Fruit fly (Drosophila melanogaster) whole organism, pupa: ENCODE measurements around the gene msl-1.

Experiments
- CG10348 ChIP-seq: fragments of 200-800 bp; sonication (Bioruptor generic); IDR thresholded peaks from 2 replicates; pipeline ENCODE4 v1.3.6; 2022; ENCODE audit warnings: missing biosample characterization, missing genetic modification characterization
- CG12605 ChIP-seq: fragments of 200-800 bp; sonication (Bioruptor generic); IDR thresholded peaks from 2 replicates; pipeline ENCODE4 v1.3.6; 2022; ENCODE audit warnings: missing biosample characterization, missing genetic modification characterization
- CG13204 ChIP-seq: fragments of 200-800 bp; sonication (Bioruptor generic); optimal IDR thresholded peaks from 2 replicates; lab custom pipeline; 2018; ENCODE audit warnings: missing biosample characterization, mild to moderate bottlenecking, missing genetic modification characterization, moderate library complexity
- CG14655 ChIP-seq: fragments of 200-800 bp; sonication (Bioruptor generic); optimal IDR thresholded peaks from 3 replicates; lab custom pipeline; 2017; ENCODE audit warnings: mild to moderate bottlenecking, missing biosample characterization, missing genetic modification reagents, missing genetic modification characterization
- CG15710 ChIP-seq: fragments of 200-800 bp; sonication (Bioruptor generic); optimal IDR thresholded peaks from 2 replicates; lab custom pipeline; 2018; ENCODE audit warnings: missing biosample characterization, mild to moderate bottlenecking, missing genetic modification characterization, moderate library complexity
- CG17806 ChIP-seq: fragments of 200-800 bp; sonication (Bioruptor generic); optimal IDR thresholded peaks from 2 replicates; lab custom pipeline; 2018; ENCODE audit warnings: missing biosample characterization, mild to moderate bottlenecking, missing genetic modification characterization, moderate library complexity
- CG32121 ChIP-seq: fragments of 200-800 bp; sonication (Bioruptor generic); IDR thresholded peaks from 2 replicates; pipeline ENCODE4 v1.3.6; 2022; ENCODE audit warnings: missing biosample characterization, missing genetic modification characterization
- CG34367 ChIP-seq: fragments of 200-800 bp; sonication (Bioruptor generic); optimal IDR thresholded peaks from 2 replicates; lab custom pipeline; 2018; ENCODE audit warnings: missing biosample characterization, mild to moderate bottlenecking, missing genetic modification characterization
- CG4496 ChIP-seq: fragments of 200-800 bp; sonication (Bioruptor generic); IDR thresholded peaks from 3 replicates; pipeline ENCODE4 v1.3.6; 2022; ENCODE audit warnings: missing biosample characterization, missing genetic modification characterization
- CG8159 ChIP-seq: fragments of 200-800 bp; sonication (Bioruptor generic); optimal IDR thresholded peaks from 3 replicates; lab custom pipeline; 2018; ENCODE audit warnings: missing biosample characterization, mild to moderate bottlenecking, missing genetic modification characterization, moderate library complexity
- CG8301 ChIP-seq: fragments of 200-800 bp; sonication (Bioruptor generic); optimal IDR thresholded peaks from 2 replicates; lab custom pipeline; 2018; ENCODE audit warnings: missing biosample characterization, mild to moderate bottlenecking, missing genetic modification characterization
- CG9948 ChIP-seq: fragments of 200-800 bp; sonication (Bioruptor generic); optimal IDR thresholded peaks from 2 replicates; lab custom pipeline; 2018; ENCODE audit warnings: missing biosample characterization, mild to moderate bottlenecking, missing genetic modification characterization, moderate library complexity
- D1 ChIP-seq: fragments of 200-800 bp; sonication (Bioruptor generic); optimal IDR thresholded peaks from 2 replicates; lab custom pipeline; 2018; ENCODE audit warnings: missing biosample characterization, mild to moderate bottlenecking, missing genetic modification characterization, moderate library complexity
- EcR ChIP-seq: fragments of 200-800 bp; sonication (Bioruptor generic); optimal IDR thresholded peaks from 3 replicates; lab custom pipeline; 2019; ENCODE audit warnings: missing biosample characterization, missing genetic modification characterization, mild to moderate bottlenecking, moderate library complexity, missing genetic modification reagents
- Ets98B ChIP-seq: fragments of 200-800 bp; sonication (Bioruptor generic); IDR thresholded peaks from 2 replicates; pipeline ENCODE4 v1.3.6; 2022; ENCODE audit warnings: missing biosample characterization, missing genetic modification characterization
- Pif1A ChIP-seq: fragments of 200-800 bp; sonication (Bioruptor generic); optimal IDR thresholded peaks from 3 replicates; lab custom pipeline; 2016; ENCODE audit warnings: missing biosample characterization, missing genetic modification characterization
- Pif1B ChIP-seq: fragments of 200-800 bp; sonication (Bioruptor generic); optimal IDR thresholded peaks from 3 replicates; lab custom pipeline; 2016; ENCODE audit warnings: missing biosample characterization, missing genetic modification characterization
- Snoo ChIP-seq: fragments of 200-800 bp; sonication (Bioruptor generic); optimal IDR thresholded peaks from 3 replicates; lab custom pipeline; 2017; ENCODE audit warnings: missing biosample characterization, mild to moderate bottlenecking, missing genetic modification characterization, inconsistent platforms
- fd96Ca ChIP-seq: fragments of 200-800 bp; sonication (Bioruptor generic); IDR thresholded peaks from 3 replicates; pipeline ENCODE4 v1.3.6; 2022; ENCODE audit warnings: missing biosample characterization, missing genetic modification characterization
- gl ChIP-seq: fragments of 200-800 bp; sonication (Bioruptor generic); optimal IDR thresholded peaks from 2 replicates; lab custom pipeline; 2018; ENCODE audit warnings: missing biosample characterization, mild to moderate bottlenecking, missing genetic modification characterization
- rn ChIP-seq: fragments of 200-800 bp; sonication (Bioruptor generic); IDR thresholded peaks from 2 replicates; pipeline ENCODE4 v1.3.6; 2022; ENCODE audit warnings: missing biosample characterization, missing genetic modification characterization

msl-1 gene

DNA sequence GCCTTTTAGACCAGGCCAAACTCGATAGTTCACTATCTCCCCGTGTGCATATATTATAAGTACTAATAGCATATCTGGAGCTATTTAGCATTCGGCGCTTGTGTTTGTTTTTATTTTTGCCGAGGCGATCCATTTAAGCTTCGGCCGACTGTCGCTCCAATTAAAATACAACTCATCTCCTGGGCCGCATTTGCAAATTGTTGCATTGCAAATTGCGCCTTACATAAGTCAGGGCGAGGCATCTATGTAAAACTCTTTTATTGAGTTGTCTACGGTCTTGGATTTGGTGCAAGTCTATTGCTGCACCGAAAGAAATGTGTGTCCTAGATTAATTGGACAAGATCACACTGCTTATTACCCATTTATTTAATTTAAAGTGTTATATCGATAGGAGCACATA is 39.4 kb upstream of the msl-1 start:
- TF ChIP-seq EcR, result no peak

DNA sequence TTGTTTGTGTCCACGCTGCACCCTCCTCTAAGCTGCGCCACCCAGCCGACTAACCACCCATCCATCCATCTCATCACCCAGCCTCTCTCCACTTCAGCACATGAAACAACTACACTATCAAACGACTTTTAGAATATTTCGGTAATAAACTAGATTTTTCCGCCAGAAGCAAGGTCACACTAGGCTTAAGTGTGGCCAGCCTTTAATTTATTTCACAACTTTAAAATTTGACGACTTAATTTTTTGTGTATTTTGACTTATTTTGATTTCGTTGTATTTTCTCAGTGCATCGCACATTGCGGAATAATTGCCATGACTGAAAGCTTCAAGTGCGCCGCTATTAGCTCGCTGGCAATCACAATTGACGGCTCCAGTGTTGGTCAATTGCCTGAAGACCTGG is 36.2 kb upstream of the msl-1 start:
- TF ChIP-seq CG10348 (GFP tag; lab: Robert Waterston, UW) (peak; percentile 45), CG8159 (tag; lab: Kevin White, UChicago) (no peak), CG13204 (GFP tag; lab: Kevin White, UChicago) (no peak), CG32121 (GFP tag; lab: Robert Waterston, UW) (peak; percentile 36; the same call in 1 of the 2 replicates), gl (tag; lab: Kevin White, UChicago) (no peak), Pif1A (peak; percentile 13), fd96Ca (GFP tag; lab: Robert Waterston, UW) (peak; percentile 74), Ets98B (GFP tag; lab: Robert Waterston, UW) (peak; percentile 70), EcR (no peak), CG8301 (tag; lab: Kevin White, UChicago) (peak; percentile 67), CG34367 (tag; lab: Kevin White, UChicago) (no peak), D1 (tag; lab: Kevin White, UChicago) (no peak), CG4496 (peak; percentile 76), CG14655 (peak; percentile 62)

DNA sequence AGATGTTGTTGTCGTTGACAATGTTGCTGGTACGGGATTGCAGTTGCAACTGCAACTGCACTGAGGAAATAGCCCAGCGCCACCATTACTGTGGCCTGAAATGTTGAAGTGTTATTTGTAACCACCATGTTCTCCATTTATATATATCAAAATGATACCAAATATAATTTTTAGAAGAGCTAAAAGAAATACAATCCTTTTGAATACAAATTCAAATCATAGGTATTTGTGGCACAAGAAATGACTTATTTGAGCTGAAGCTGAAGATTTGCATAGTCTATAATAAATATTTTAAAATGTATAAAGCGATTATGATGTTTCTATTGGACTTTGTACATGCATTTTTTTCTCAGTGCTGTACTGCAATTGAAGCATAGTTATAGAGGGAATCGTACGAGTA is 31.0 kb upstream of the msl-1 start:
- no peak for TF ChIP-seq CG8159 (tag; lab: Kevin White, UChicago)
- no peak for TF ChIP-seq CG34367 (tag; lab: Kevin White, UChicago)
- no peak for TF ChIP-seq EcR
- TF ChIP-seq CG4496, result no peak
- no peak for TF ChIP-seq CG13204 (GFP tag; lab: Kevin White, UChicago)
- TF ChIP-seq CG17806 (tag; lab: Kevin White, UChicago), result no peak
- TF ChIP-seq fd96Ca (GFP tag; lab: Robert Waterston, UW), result no peak
- no peak for TF ChIP-seq rn

DNA sequence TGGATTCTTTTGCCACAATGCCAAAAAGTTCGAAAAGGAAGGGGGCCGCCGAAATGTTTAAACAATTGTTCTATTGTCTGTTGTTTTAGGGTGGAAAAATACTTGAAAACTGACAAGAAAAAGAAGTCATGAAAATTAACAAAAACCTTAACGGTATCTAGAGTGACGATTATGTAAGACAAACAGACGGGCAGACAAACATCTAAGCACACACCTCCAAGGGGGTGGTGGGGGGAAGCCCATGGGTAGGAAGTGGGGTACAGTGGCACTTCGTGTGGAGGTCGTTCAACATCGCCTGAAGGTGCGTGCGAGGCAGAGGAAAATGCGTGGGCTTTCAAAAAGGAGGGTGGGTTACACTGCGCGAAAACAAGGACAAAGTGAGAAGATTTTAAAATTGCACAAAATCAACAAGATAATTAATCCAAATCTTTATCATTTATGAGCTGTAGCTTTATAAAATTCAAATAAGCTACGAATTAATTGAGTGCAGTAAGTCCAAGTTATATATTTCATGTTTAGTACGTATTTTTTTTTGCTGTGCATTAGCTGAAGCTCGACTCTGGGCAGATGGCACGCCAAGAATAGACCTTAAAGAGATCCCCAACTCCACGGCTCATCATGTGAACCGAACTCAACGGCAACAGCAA is 28.9 kb upstream of the msl-1 start:
- no peak for TF ChIP-seq D1 (tag; lab: Kevin White, UChicago)
- TF ChIP-seq CG15710 (tag; lab: Kevin White, UChicago), result peak; percentile 19
- TF ChIP-seq CG17806 (tag; lab: Kevin White, UChicago), result peak; percentile 60
- peak; percentile 47 for TF ChIP-seq CG9948 (tag; lab: Kevin White, UChicago)
- TF ChIP-seq CG14655, result no peak
- TF ChIP-seq CG8159 (tag; lab: Kevin White, UChicago), result peak; percentile 39
- TF ChIP-seq CG8301 (tag; lab: Kevin White, UChicago), result peak; percentile 39
- peak; percentile 38; the same call in 1 of the 3 replicates for TF ChIP-seq CG4496

DNA sequence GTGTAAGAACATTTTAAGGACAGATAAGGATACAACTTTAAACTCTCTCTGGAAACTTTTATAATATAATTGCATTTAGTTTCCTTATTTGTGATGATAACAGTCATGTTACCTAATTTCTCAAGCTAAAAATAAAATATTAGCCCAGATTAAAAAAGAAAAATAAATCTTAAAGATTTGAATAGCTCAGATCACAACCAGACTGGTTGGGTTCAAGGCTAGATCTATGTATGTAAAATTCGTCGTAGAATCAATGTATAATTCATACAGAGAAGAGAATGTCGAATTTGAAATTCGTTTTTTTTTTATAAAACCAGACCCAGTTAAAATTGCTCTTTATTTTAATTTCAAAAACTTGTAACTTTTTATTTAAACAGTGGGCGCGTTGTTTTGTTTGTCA is 25.5 kb upstream of the msl-1 start:
- TF ChIP-seq CG32121 (GFP tag; lab: Robert Waterston, UW), result no peak
- no peak for TF ChIP-seq Ets98B (GFP tag; lab: Robert Waterston, UW)
- no peak for TF ChIP-seq Pif1A
- no peak for TF ChIP-seq CG8159 (tag; lab: Kevin White, UChicago)
- TF ChIP-seq CG4496, result no peak

DNA sequence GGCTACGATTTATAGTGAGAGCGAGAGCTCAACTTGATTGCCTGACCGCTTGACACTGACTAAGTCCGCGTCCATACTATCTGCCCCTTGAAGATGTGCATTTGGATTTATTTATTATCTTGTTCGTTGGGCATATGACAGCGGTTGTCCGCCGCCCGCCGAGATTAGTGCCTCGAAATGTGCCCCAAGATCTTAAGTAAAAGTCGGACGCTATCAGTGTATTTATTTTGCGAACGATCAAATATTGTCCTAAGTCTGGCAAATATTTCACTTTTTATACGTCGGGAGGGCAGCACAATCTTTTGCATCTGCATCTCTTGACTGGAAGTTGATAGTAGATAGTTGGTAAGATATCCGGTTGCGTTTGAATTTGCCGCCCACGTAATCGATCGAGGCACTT is 25.1 kb upstream of the msl-1 start, which contains the start of gene Irk3:
TSS of gene Irk3 (minus strand) at position 63 of the 400 bp plus-strand sequence.
- no peak for TF ChIP-seq EcR
- no peak for TF ChIP-seq Ets98B (GFP tag; lab: Robert Waterston, UW)
- no peak for TF ChIP-seq D1 (tag; lab: Kevin White, UChicago)
- no peak for TF ChIP-seq CG14655
- TF ChIP-seq CG4496, result no peak
- no peak for TF ChIP-seq Pif1A
- no peak for TF ChIP-seq CG9948 (tag; lab: Kevin White, UChicago)
- no peak for TF ChIP-seq Snoo (tag; lab: Kevin White, UChicago)
- no peak for TF ChIP-seq rn
- TF ChIP-seq CG8301 (tag; lab: Kevin White, UChicago), result no peak
- TF ChIP-seq CG8159 (tag; lab: Kevin White, UChicago), result no peak
- no peak for TF ChIP-seq CG17806 (tag; lab: Kevin White, UChicago)
- TF ChIP-seq CG15710 (tag; lab: Kevin White, UChicago), result no peak
- TF ChIP-seq Pif1B, result no peak
- TF ChIP-seq CG10348 (GFP tag; lab: Robert Waterston, UW), result no peak
- TF ChIP-seq CG34367 (tag; lab: Kevin White, UChicago), result no peak
- no peak for TF ChIP-seq CG12605 (GFP tag; lab: Robert Waterston, UW)

DNA sequence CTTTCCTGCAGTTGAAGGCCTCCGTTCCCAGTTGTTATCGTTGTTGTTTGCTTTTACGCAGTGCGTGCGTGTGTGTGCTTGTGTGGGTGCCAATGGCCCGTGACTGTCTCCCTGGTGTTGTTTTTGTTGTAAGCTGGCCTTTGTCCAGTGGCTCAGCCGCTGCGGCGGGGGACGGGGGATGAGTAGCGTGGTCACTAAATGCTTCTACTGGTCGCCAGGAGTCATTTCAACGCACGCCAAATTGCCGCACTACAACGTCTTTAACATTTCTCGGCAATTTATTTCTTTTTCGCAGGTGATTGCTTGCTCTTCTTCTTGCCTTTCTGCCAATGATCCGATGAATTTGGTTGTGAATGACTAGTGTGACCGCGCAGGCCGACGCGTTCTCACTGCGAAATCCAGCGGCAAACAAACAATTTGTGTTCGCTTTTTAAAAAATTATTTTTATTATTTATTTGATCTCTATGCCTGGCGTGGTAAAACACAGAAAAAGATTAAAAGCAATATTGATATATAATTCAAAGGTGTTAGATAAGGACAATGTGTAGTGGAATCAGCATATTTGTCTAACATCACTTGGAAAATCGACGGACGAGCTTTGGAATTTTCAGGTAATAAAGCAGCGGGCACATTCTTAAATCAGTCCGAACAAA is 19.8 kb upstream of the msl-1 start, which contains the start of the genes Faf2 and Grip71:
TSS of gene Faf2 (minus strand) at position 450 of the 653 bp plus-strand sequence.
TSS of gene Grip71 (plus strand) at position 608 of the 653 bp plus-strand sequence.
- TF ChIP-seq CG15710 (tag; lab: Kevin White, UChicago) (peak; percentile 83), Pif1B (peak; percentile 69), CG8301 (tag; lab: Kevin White, UChicago) (peak; percentile 77), CG13204 (GFP tag; lab: Kevin White, UChicago) (no peak), CG9948 (tag; lab: Kevin White, UChicago) (peak; percentile 83), gl (tag; lab: Kevin White, UChicago) (peak; percentile 14), CG34367 (tag; lab: Kevin White, UChicago) (peak; percentile 76), CG10348 (GFP tag; lab: Robert Waterston, UW) (peak; percentile 96), D1 (tag; lab: Kevin White, UChicago) (no peak), CG17806 (tag; lab: Kevin White, UChicago) (peak; percentile 84), fd96Ca (GFP tag; lab: Robert Waterston, UW) (peak; percentile 92), CG32121 (GFP tag; lab: Robert Waterston, UW) (peak; percentile 89), EcR (peak; percentile 87), CG8159 (tag; lab: Kevin White, UChicago) (peak; percentile 85), CG4496 (peak; percentile 91), Ets98B (GFP tag; lab: Robert Waterston, UW) (peak; percentile 91), Pif1A (peak; percentile 83), CG14655 (peak; percentile 84), CG12605 (GFP tag; lab: Robert Waterston, UW) (peak; percentile 80), Snoo (tag; lab: Kevin White, UChicago) (peak; percentile 71), rn (peak; percentile 89)
